Fruit fly (Drosophila melanogaster): ENCODE measurements around the gene bib.

dm6 chr2L:10035786-10036364 lies 51.4 kb downstream of the bib start:
- TF ChIP-seq N (GFP tag; optimal IDR thresholded peaks at IDR 0.05): no peak
- no peak for TF ChIP-seq OdsH (GFP tag; optimal IDR thresholded peaks at IDR 0.05)
- no peak for TF ChIP-seq Mio (GFP tag; optimal IDR thresholded peaks at IDR 0.05)
- no peak for TF ChIP-seq Dfd (GFP tag; optimal IDR thresholded peaks at IDR 0.05)
- TF ChIP-seq CG32264 (GFP tag; optimal IDR thresholded peaks at IDR 0.05): no peak
- TF ChIP-seq usp (GFP tag; optimal IDR thresholded peaks at IDR 0.05): no peak
- no peak for TF ChIP-seq pan (optimal IDR thresholded peaks at IDR 0.05)
- no peak for TF ChIP-seq sv (GFP tag; optimal IDR thresholded peaks at IDR 0.05)
- TF ChIP-seq fru (GFP tag; optimal IDR thresholded peaks at IDR 0.05): no peak
- no peak for TF ChIP-seq jim (GFP tag; optimal IDR thresholded peaks at IDR 0.05)
- no peak for TF ChIP-seq woc (GFP tag; optimal IDR thresholded peaks at IDR 0.05)
- no peak for TF ChIP-seq GATAd (GFP tag; optimal IDR thresholded peaks at IDR 0.05)
- TF ChIP-seq Hnf4 (GFP tag; optimal IDR thresholded peaks at IDR 0.05): no peak
- TF ChIP-seq Hr78 (GFP tag; optimal IDR thresholded peaks at IDR 0.05): no peak
